Fruit fly (Drosophila melanogaster) whole organism, embryonic: Measurements from ENCODE around the gene GILT3.

Experiments used
- Gsc ChIP-seq: fragments of 200-800 bp; sonication (Bioruptor generic); IDR thresholded peaks from 2 replicates; pipeline ENCODE4 v1.3.6; 2022; ENCODE audit warnings: missing biosample characterization, missing genetic modification characterization
- MBD-R2 ChIP-seq: fragments of 200-800 bp; sonication (Bioruptor generic); IDR thresholded peaks from 2 replicates; pipeline ENCODE4 v1.3.6; 2022; ENCODE audit warnings: missing biosample characterization, missing genetic modification characterization
- br ChIP-seq: fragments of >200 bp; optimal IDR thresholded peaks from 2 replicates; lab custom pipeline; 2017
- btn ChIP-seq: fragments of 200-800 bp; sonication (Bioruptor generic); optimal IDR thresholded peaks from 2 replicates; lab custom pipeline; 2016; ENCODE audit warnings: missing biosample characterization, missing genetic modification characterization
- hb ChIP-seq: fragments of 200-800 bp; sonication (Bioruptor generic); IDR thresholded peaks from 3 replicates; pipeline ENCODE4 v1.3.6; 2022; ENCODE audit warnings: missing biosample characterization, missing genetic modification characterization; ENCODE audit not compliant: partially characterized antibody
- lov ChIP-seq, 2 experiments: fragments of 200-800 bp in 1 of 2; fragments of >200 bp in 1 of 2; sonication (Bioruptor generic) in 1 of 2; IDR thresholded peaks in 1 of 2; optimal IDR thresholded peaks in 1 of 2; 2 replicates in 1 of 2; 3 replicates in 1 of 2; pipeline versions ENCODE4 v1.3.6 to Lab custom; 2017 to 2022; ENCODE audit warnings: missing biosample characterization in 1 of 2, missing genetic modification characterization in 1 of 2
- run ChIP-seq: fragments of 200-800 bp; sonication (Bioruptor generic); optimal IDR thresholded peaks from 3 replicates; lab custom pipeline; 2018; ENCODE audit warnings: missing biosample characterization, mild to moderate bottlenecking, missing genetic modification characterization
- sens-2 ChIP-seq: fragments of 200-800 bp; sonication (Bioruptor generic); IDR thresholded peaks from 2 replicates; pipeline ENCODE4 v1.3.6; 2022; ENCODE audit warnings: missing biosample characterization, missing genetic modification characterization
- stwl ChIP-seq: fragments of 200-800 bp; sonication (Bioruptor generic); optimal IDR thresholded peaks from 3 replicates; lab custom pipeline; 2018; ENCODE audit warnings: missing biosample characterization, mild to moderate bottlenecking, missing genetic modification characterization, moderate library complexity

dm6 chr3R:23698835-23699234, 21.7 kb downstream of the GILT3 start, which contains the start of gene prt:
- TF ChIP-seq sens-2 (GFP tag; lab: Robert Waterston, UW), result no peak
- no peak for TF ChIP-seq btn
- no peak for TF ChIP-seq stwl (tag; lab: Kevin White, UChicago)
- TF ChIP-seq Gsc (GFP tag; lab: Robert Waterston, UW), result no peak
- TF ChIP-seq MBD-R2 (GFP tag; lab: Robert Waterston, UW), result no peak
- TF ChIP-seq br (lab: Kevin White, UChicago), result no peak
- TF ChIP-seq lov (optimal IDR thresholded peaks at IDR 0.05; lab: Kevin White, UChicago), result no peak
- no peak for TF ChIP-seq lov (GFP tag; IDR thresholded peaks at IDR 0.05; lab: Robert Waterston, UW)
- TF ChIP-seq run, result no peak
- TF ChIP-seq hb (GFP tag; lab: Robert Waterston, UW), result no peak
